Fruit fly (Drosophila melanogaster) whole organism, embryonic: Measurements from ENCODE around the gene GIIIspla2.

Experiments
- Atf-2 ChIP-seq: fragments of 200-800 bp; sonication (Bioruptor generic); optimal IDR thresholded peaks from 2 replicates; lab custom pipeline; 2016; ENCODE audit warnings: missing biosample characterization, missing genetic modification characterization
- CG11247 ChIP-seq: fragments of 200-800 bp; sonication (Bioruptor generic); IDR thresholded peaks from 2 replicates; pipeline ENCODE4 v1.3.6; 2022; ENCODE audit warnings: missing biosample characterization, missing genetic modification characterization
- CG13296 ChIP-seq: fragments of 200-800 bp; sonication (Bioruptor generic); optimal IDR thresholded peaks from 3 replicates; lab custom pipeline; 2018; ENCODE audit warnings: missing biosample characterization, mild to moderate bottlenecking, missing genetic modification characterization
- CG15269 ChIP-seq: fragments of 200-800 bp; sonication (Bioruptor generic); optimal IDR thresholded peaks from 2 replicates; lab custom pipeline; 2018; ENCODE audit warnings: missing biosample characterization, mild to moderate bottlenecking, missing genetic modification characterization, moderate library complexity
- CG15514 ChIP-seq: fragments of 200-800 bp; sonication (Bioruptor generic); optimal IDR thresholded peaks from 3 replicates; lab custom pipeline; 2017; ENCODE audit warnings: missing biosample characterization, missing genetic modification characterization, mild to moderate bottlenecking, moderate library complexity, missing genetic modification reagents
- CG16815 ChIP-seq: fragments of 200-800 bp; sonication (Bioruptor generic); optimal IDR thresholded peaks from 3 replicates; lab custom pipeline; 2017; ENCODE audit warnings: missing biosample characterization, mild to moderate bottlenecking, missing genetic modification characterization
- CG17359 ChIP-seq: fragments of 200-800 bp; sonication (Bioruptor generic); optimal IDR thresholded peaks from 3 replicates; lab custom pipeline; 2018; ENCODE audit warnings: missing biosample characterization, mild to moderate bottlenecking, missing genetic modification characterization, moderate library complexity
- CG18262 ChIP-seq: fragments of 200-800 bp; optimal IDR thresholded peaks from 3 replicates; lab custom pipeline; 2019; ENCODE audit warnings: missing biosample characterization, mild to moderate bottlenecking, missing genetic modification characterization, moderate library complexity
- CG18599 ChIP-seq: fragments of 200-800 bp; sonication (Bioruptor generic); optimal IDR thresholded peaks from 3 replicates; lab custom pipeline; 2017; ENCODE audit warnings: missing biosample characterization, missing genetic modification characterization, mild to moderate bottlenecking, moderate library complexity, missing genetic modification reagents
- CG18619 ChIP-seq: fragments of 200-800 bp; sonication (Bioruptor generic); optimal IDR thresholded peaks from 3 replicates; lab custom pipeline; 2017; ENCODE audit warnings: missing biosample characterization, mild to moderate bottlenecking, missing genetic modification characterization
- CG2202 ChIP-seq: fragments of 200-800 bp; sonication (Bioruptor generic); optimal IDR thresholded peaks from 2 replicates; lab custom pipeline; 2018; ENCODE audit warnings: missing biosample characterization, mild to moderate bottlenecking, missing genetic modification characterization
- CG33213 ChIP-seq: fragments of 200-800 bp; sonication (Bioruptor generic); optimal IDR thresholded peaks from 3 replicates; lab custom pipeline; 2016; ENCODE audit warnings: missing biosample characterization, missing genetic modification characterization
- CG34376 ChIP-seq: fragments of 200-800 bp; sonication (Bioruptor generic); optimal IDR thresholded peaks from 2 replicates; lab custom pipeline; 2018; ENCODE audit warnings: missing biosample characterization, mild to moderate bottlenecking, missing genetic modification characterization
- CG3726 ChIP-seq: fragments of 200-800 bp; sonication (Bioruptor generic); IDR thresholded peaks from 3 replicates; pipeline ENCODE4, ENCODE4 v1.3.6; 2022; ENCODE audit warnings: missing biosample characterization, missing genetic modification characterization
- CG7271 ChIP-seq: fragments of 200-800 bp; sonication (Bioruptor generic); optimal IDR thresholded peaks from 2 replicates; lab custom pipeline; 2018; ENCODE audit warnings: missing biosample characterization, mild to moderate bottlenecking, missing genetic modification characterization, moderate library complexity
- CG7928 ChIP-seq: fragments of 200-800 bp; sonication (Bioruptor generic); optimal IDR thresholded peaks from 2 replicates; lab custom pipeline; 2017; ENCODE audit warnings: missing biosample characterization, mild to moderate bottlenecking, missing genetic modification characterization
- CG8281 ChIP-seq: fragments of 200-800 bp; sonication (Bioruptor generic); optimal IDR thresholded peaks from 2 replicates; lab custom pipeline; 2018; ENCODE audit warnings: missing biosample characterization, mild to moderate bottlenecking, missing genetic modification characterization, moderate library complexity
- CG8765 ChIP-seq: fragments of 200-800 bp; sonication (Bioruptor generic); IDR thresholded peaks from 2 replicates; pipeline ENCODE4 v1.3.6; 2022; ENCODE audit warnings: missing biosample characterization, missing genetic modification characterization
- CG9609 ChIP-seq: fragments of 200-800 bp; sonication (Bioruptor generic); optimal IDR thresholded peaks from 3 replicates; lab custom pipeline; 2016; ENCODE audit warnings: missing biosample characterization, missing genetic modification characterization
- CrebB ChIP-seq: fragments of 200-800 bp; sonication (Bioruptor generic); optimal IDR thresholded peaks from 3 replicates; lab custom pipeline; 2018; ENCODE audit warnings: missing biosample characterization, mild to moderate bottlenecking, missing genetic modification characterization
- D19B ChIP-seq: fragments of 200-800 bp; sonication (Bioruptor generic); optimal IDR thresholded peaks from 2 replicates; lab custom pipeline; 2017; ENCODE audit warnings: missing biosample characterization, mild to moderate bottlenecking, missing genetic modification characterization
- Dll ChIP-seq: fragments of 200-800 bp; sonication (Bioruptor generic); IDR thresholded peaks from 4 replicates; pipeline ENCODE4 v1.3.6; 2022; ENCODE audit warnings: missing biosample characterization, missing genetic modification characterization; ENCODE audit not compliant: partially characterized antibody
- Fer3 ChIP-seq: fragments of 200-800 bp; sonication (Bioruptor generic); optimal IDR thresholded peaks from 2 replicates; lab custom pipeline; 2018; ENCODE audit warnings: missing biosample characterization, mild to moderate bottlenecking, missing genetic modification characterization, moderate library complexity
- Med ChIP-seq: fragments of 200-800 bp; sonication (Bioruptor generic); peaks from one replicate; lab custom pipeline; 2016; ENCODE audit warnings: missing biosample characterization, missing genetic modification characterization, mild to moderate bottlenecking, inconsistent platforms, moderate library complexity
- Meics ChIP-seq: fragments of 200-800 bp; sonication (Bioruptor generic); optimal IDR thresholded peaks from 2 replicates; lab custom pipeline; 2017; ENCODE audit warnings: missing biosample characterization, mild to moderate bottlenecking, missing genetic modification characterization
- Nf-YC ChIP-seq: fragments of 200-800 bp; optimal IDR thresholded peaks from 3 replicates; lab custom pipeline; 2019; ENCODE audit warnings: missing biosample characterization, mild to moderate bottlenecking, missing genetic modification characterization, moderate library complexity
- NfI ChIP-seq: fragments of 200-800 bp; sonication (Bioruptor generic); optimal IDR thresholded peaks from 3 replicates; lab custom pipeline; 2018; ENCODE audit warnings: missing biosample characterization, mild to moderate bottlenecking, missing genetic modification characterization, moderate library complexity
- Oaz ChIP-seq: fragments of 200-800 bp; sonication (Bioruptor generic); IDR thresholded peaks from 2 replicates; pipeline ENCODE4 v1.3.6; 2022; ENCODE audit warnings: missing biosample characterization, missing genetic modification characterization
- Oli ChIP-seq: fragments of 200-800 bp; sonication (Bioruptor generic); optimal IDR thresholded peaks from 2 replicates; lab custom pipeline; 2018; ENCODE audit warnings: missing biosample characterization, mild to moderate bottlenecking, missing genetic modification characterization, moderate library complexity
- Taf1 ChIP-seq: fragments of 200-800 bp; sonication (Bioruptor generic); IDR thresholded peaks from 2 replicates; pipeline ENCODE4 v1.3.6; 2022; ENCODE audit warnings: missing biosample characterization, missing genetic modification characterization
- Vsx1 ChIP-seq: fragments of 200-800 bp; sonication (Bioruptor generic); optimal IDR thresholded peaks from 2 replicates; lab custom pipeline; 2017; ENCODE audit warnings: missing biosample characterization, mild to moderate bottlenecking, missing genetic modification characterization, missing genetic modification reagents
- ac ChIP-seq: fragments of 200-800 bp; sonication (Bioruptor generic); optimal IDR thresholded peaks from 3 replicates; lab custom pipeline; 2017; ENCODE audit warnings: missing biosample characterization, mild to moderate bottlenecking, missing genetic modification characterization
- bsh ChIP-seq, 2 experiments: fragments of 200-800 bp; sonication (Bioruptor generic); optimal IDR thresholded peaks; 2 replicates each; lab custom pipeline; 2017 to 2018; ENCODE audit warnings: mild to moderate bottlenecking in 2 of 2, missing biosample characterization in 2 of 2, missing genetic modification characterization in 2 of 2, moderate library complexity in 1 of 2
- chinmo ChIP-seq: fragments of 200-800 bp; sonication (Bioruptor generic); IDR thresholded peaks from 4 replicates; pipeline ENCODE4 v1.3.6; 2022; ENCODE audit warnings: missing biosample characterization, missing genetic modification characterization; ENCODE audit not compliant: partially characterized antibody
- hkb ChIP-seq, 2 experiments: fragments of 200-800 bp in 1 of 2; fragments of >200 bp in 1 of 2; sonication (Bioruptor generic) in 1 of 2; IDR thresholded peaks in 1 of 2; optimal IDR thresholded peaks in 1 of 2; 2 replicates each; pipeline versions ENCODE4 v1.3.6 to Lab custom; 2017 to 2022; ENCODE audit warnings: missing biosample characterization in 1 of 2, missing genetic modification characterization in 1 of 2
- lbe ChIP-seq: fragments of 200-800 bp; sonication (Bioruptor generic); optimal IDR thresholded peaks from 2 replicates; lab custom pipeline; 2016; ENCODE audit warnings: missing biosample characterization, mild to moderate bottlenecking, missing genetic modification characterization
- lilli ChIP-seq: fragments of 200-800 bp; sonication (Bioruptor generic); optimal IDR thresholded peaks from 3 replicates; lab custom pipeline; 2016; ENCODE audit warnings: missing biosample characterization, missing genetic modification characterization
- luna ChIP-seq: fragments of 200-800 bp; sonication (Bioruptor generic); optimal IDR thresholded peaks from 2 replicates; lab custom pipeline; 2016; ENCODE audit warnings: missing biosample characterization, missing genetic modification characterization
- nau ChIP-seq: fragments of 200-800 bp; sonication (Bioruptor generic); optimal IDR thresholded peaks from 3 replicates; lab custom pipeline; 2017; ENCODE audit warnings: missing biosample characterization, mild to moderate bottlenecking, missing genetic modification characterization, missing genetic modification reagents
- nerfin-1 ChIP-seq: fragments of 200-800 bp; sonication (Bioruptor generic); optimal IDR thresholded peaks from 3 replicates; lab custom pipeline; 2019; ENCODE audit warnings: missing biosample characterization, mild to moderate bottlenecking, missing genetic modification characterization, moderate library complexity
- nom ChIP-seq: fragments of 200-800 bp; sonication (Bioruptor generic); optimal IDR thresholded peaks from 2 replicates; lab custom pipeline; 2017; ENCODE audit warnings: missing biosample characterization, missing genetic modification characterization, mild to moderate bottlenecking, moderate library complexity, missing genetic modification reagents
- oc ChIP-seq: fragments of 200-800 bp; sonication (Bioruptor generic); optimal IDR thresholded peaks from 2 replicates; lab custom pipeline; 2018; ENCODE audit warnings: missing biosample characterization, mild to moderate bottlenecking, missing genetic modification characterization, moderate library complexity
- sens ChIP-seq: fragments of 200-800 bp; sonication (Bioruptor generic); peaks from one replicate; lab custom pipeline; 2016; ENCODE audit warnings: missing biosample characterization, missing genetic modification characterization
- shn ChIP-seq: fragments of 200-800 bp; sonication (Bioruptor generic); optimal IDR thresholded peaks from 3 replicates; lab custom pipeline; 2016; ENCODE audit warnings: missing biosample characterization, missing genetic modification characterization
- slbo ChIP-seq: fragments of 200-800 bp; sonication (Bioruptor generic); IDR thresholded peaks from 2 replicates; pipeline ENCODE4 v1.3.6; 2022; ENCODE audit warnings: missing biosample characterization, missing genetic modification characterization
- stc ChIP-seq: fragments of 200-800 bp; sonication (Bioruptor generic); IDR thresholded peaks from 2 replicates; pipeline ENCODE4 v1.3.6; 2022; ENCODE audit warnings: missing biosample characterization, missing genetic modification characterization
- stwl ChIP-seq: fragments of 200-800 bp; sonication (Bioruptor generic); optimal IDR thresholded peaks from 3 replicates; lab custom pipeline; 2018; ENCODE audit warnings: missing biosample characterization, mild to moderate bottlenecking, missing genetic modification characterization, moderate library complexity
- sug ChIP-seq: fragments of 200-800 bp; optimal IDR thresholded peaks from 2 replicates; lab custom pipeline; 2019; ENCODE audit warnings: missing biosample characterization, mild to moderate bottlenecking, missing genetic modification characterization, moderate library complexity
- toy ChIP-seq: fragments of 200-800 bp; sonication (Bioruptor generic); IDR thresholded peaks from 2 replicates; pipeline ENCODE4 v1.3.6; 2022; ENCODE audit warnings: missing biosample characterization, missing genetic modification characterization
- ttk ChIP-seq: fragments of 200-800 bp; sonication (Bioruptor generic); IDR thresholded peaks from 2 replicates; pipeline ENCODE4 v2.1.2; 2022; ENCODE audit warnings: missing biosample characterization, missing genetic modification characterization

Gene GIIIspla2

DNA sequence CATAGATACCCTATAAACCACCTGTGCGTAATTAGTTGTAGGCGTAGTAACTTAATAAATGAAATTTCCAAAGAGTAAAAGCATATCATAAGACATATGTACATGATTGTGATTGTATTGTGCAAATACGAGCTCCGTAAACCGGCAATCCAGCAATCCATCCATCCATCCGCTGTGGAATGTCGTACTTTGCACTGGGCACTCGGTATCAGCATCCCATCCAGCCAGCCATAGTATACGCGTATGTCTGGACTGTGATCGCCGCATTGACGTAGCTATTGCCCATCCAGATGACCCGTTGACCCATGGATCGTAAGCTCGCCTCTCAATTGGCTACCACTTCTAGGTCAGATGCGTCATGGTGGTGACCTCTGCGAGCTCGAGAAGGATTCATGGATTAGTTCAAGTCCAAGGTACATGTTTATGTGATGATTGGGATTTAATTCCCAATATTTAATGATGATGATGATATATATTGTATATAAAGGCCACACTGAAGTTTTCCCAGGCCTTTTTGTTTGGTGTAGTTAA is 1.6 kb downstream of the GIIIspla2 start:
- TF ChIP-seq sens (no peak), chinmo (GFP tag; lab: Robert Waterston, UW) (no peak), Nf-YC (no peak), Taf1 (no peak), CG8765 (no peak), NfI (GFP tag; lab: Kevin White, UChicago) (no peak), CG3726 (GFP tag; lab: Robert Waterston, UW) (no peak), lbe (GFP tag; lab: Kevin White, UChicago) (no peak), slbo (no peak), ac (GFP tag; lab: Kevin White, UChicago) (no peak), D19B (peak; percentile 18), Oli (no peak), Meics (GFP tag; lab: Kevin White, UChicago) (no peak), Vsx1 (GFP tag; lab: Kevin White, UChicago) (no peak), oc (tag; lab: Kevin White, UChicago) (no peak), stc (no peak), toy (GFP tag; lab: Robert Waterston, UW) (no peak), CrebB (tag; lab: Kevin White, UChicago) (no peak), CG16815 (GFP tag; lab: Kevin White, UChicago) (no peak), stwl (tag; lab: Kevin White, UChicago) (no peak), nau (GFP tag; lab: Kevin White, UChicago) (no peak), CG15269 (tag; lab: Kevin White, UChicago) (no peak), CG34376 (peak; percentile 28), Fer3 (tag; lab: Kevin White, UChicago) (no peak), nom (peak; percentile 96), CG11247 (GFP tag; lab: Robert Waterston, UW) (no peak), CG8281 (tag; lab: Kevin White, UChicago) (peak; percentile 60), Atf-2 (GFP tag; lab: Kevin White, UChicago) (no peak), nerfin-1 (tag; lab: Kevin White, UChicago) (no peak), CG2202 (tag; lab: Kevin White, UChicago) (no peak), shn (GFP tag; lab: Kevin White, UChicago) (no peak), Dll (GFP tag; lab: Robert Waterston, UW) (no peak), CG33213 (GFP tag; lab: Kevin White, UChicago) (no peak), lilli (no peak), CG18619 (GFP tag; lab: Kevin White, UChicago) (no peak), Oaz (GFP tag; lab: Robert Waterston, UW) (no peak), bsh (GFP tag; optimal IDR thresholded peaks at IDR 0.05; lab: Kevin White, UChicago) (peak in 1 of 2 experiments; percentile 56), CG7928 (GFP tag; lab: Kevin White, UChicago) (no peak), ttk (GFP tag; lab: Robert Waterston, UW) (no peak), CG13296 (no peak), CG17359 (tag; lab: Kevin White, UChicago) (no peak), CG18599 (no peak), CG7271 (tag; lab: Kevin White, UChicago) (no peak), Med (peak; percentile 42), luna (GFP tag; lab: Kevin White, UChicago) (no peak), CG18262 (no peak), CG15514 (GFP tag; lab: Kevin White, UChicago) (no peak), CG9609 (GFP tag; lab: Kevin White, UChicago) (no peak), sug (tag; lab: Kevin White, UChicago) (no peak), hkb (optimal IDR thresholded peaks at IDR 0.05; lab: Kevin White, UChicago) (no peak), hkb (GFP tag; IDR thresholded peaks at IDR 0.05; lab: Robert Waterston, UW) (no peak)
